Fruit fly (Drosophila melanogaster): Measurements from ENCODE around the gene Mob2.

DNA sequence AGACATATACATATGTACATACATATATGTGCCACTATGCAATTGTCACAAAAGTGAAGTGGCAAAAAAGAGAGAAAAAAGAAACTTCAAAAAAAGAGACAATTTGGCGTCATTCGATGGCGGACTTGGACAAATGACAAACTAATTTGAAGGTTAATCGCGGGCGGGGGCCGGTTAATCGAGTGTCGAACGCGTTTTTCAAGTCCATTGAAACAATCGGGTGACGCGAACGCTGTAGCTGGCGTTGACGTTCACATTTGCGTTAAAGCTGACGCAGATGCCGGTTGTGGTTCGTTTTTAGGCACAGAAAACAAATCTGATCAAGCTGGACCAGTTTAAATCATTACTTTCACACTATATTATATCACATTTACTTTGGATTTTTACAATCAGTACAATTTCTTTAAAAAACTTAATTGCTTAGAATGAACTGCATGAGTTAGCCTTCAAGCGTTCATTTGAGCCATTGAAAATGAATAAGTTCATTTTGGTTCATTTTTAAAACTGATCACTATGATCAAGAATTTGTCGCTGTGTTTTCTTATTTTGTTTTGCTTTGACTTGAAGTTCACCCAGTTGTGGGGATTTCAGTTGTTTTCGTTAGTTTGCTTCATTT, 28.2 kb downstream of the Mob2 start:
- TF ChIP-seq E2f2 (GFP tag; IDR thresholded peaks at IDR 0.05) (no peak), seq (GFP tag; IDR thresholded peaks at IDR 0.05) (no peak)

All from whole organism, embryonic.